Worm (Caenorhabditis elegans) whole organism, late embryonic: ENCODE measurements around the gene fbxa-199.

Source experiments
- ceh-30 ChIP-seq: fragments of 150-350 bp; optimal IDR thresholded peaks from 2 replicates; lab custom pipeline; 2014; ENCODE audit warnings: missing biosample characterization, missing genetic modification characterization
- elt-2 ChIP-seq: sonication (generic microtip); optimal IDR thresholded peaks from 2 replicates; lab custom pipeline; 2016; ENCODE audit warnings: missing genetic modification reagents, missing genetic modification characterization, missing compliant biosample characterization
- gmeb-2 ChIP-seq: sonication (generic microtip); optimal IDR thresholded peaks from 2 replicates; lab custom pipeline; 2016; ENCODE audit warnings: missing genetic modification characterization, inconsistent platforms, missing compliant biosample characterization

ce11 chrV:15367770-15368169, 30.9 kb downstream of the fbxa-199 start:
- TF ChIP-seq elt-2 (tag; lab: Kevin White, UChicago): no peak
- TF ChIP-seq ceh-30 (tag; lab: Kevin White, UChicago): no peak
- TF ChIP-seq gmeb-2 (tag; lab: Kevin White, UChicago): no peak
